Fruit fly (Drosophila melanogaster) whole organism, adult: Measurements from ENCODE around the gene Hmbs.

Experiments
- CG11617 ChIP-seq: fragments of 200-800 bp; sonication (Bioruptor generic); optimal IDR thresholded peaks from 2 replicates; lab custom pipeline; 2017; ENCODE audit warnings: mild to moderate bottlenecking, missing biosample characterization, missing genetic modification reagents, missing genetic modification characterization
- CG12768 ChIP-seq: fragments of 200-800 bp; sonication (Bioruptor generic); optimal IDR thresholded peaks from 2 replicates; lab custom pipeline; 2017; ENCODE audit warnings: missing biosample characterization, missing genetic modification characterization, mild to moderate bottlenecking, moderate library complexity, missing genetic modification reagents
- CG14711 ChIP-seq: fragments of 200-800 bp; sonication (Bioruptor generic); optimal IDR thresholded peaks from 2 replicates; lab custom pipeline; 2018; ENCODE audit warnings: missing biosample characterization, mild to moderate bottlenecking, missing genetic modification characterization, moderate library complexity
- CG1620 ChIP-seq: fragments of 200-800 bp; sonication (Bioruptor generic); optimal IDR thresholded peaks from 2 replicates; lab custom pipeline; 2016; ENCODE audit warnings: missing biosample characterization, missing genetic modification characterization
- CG33017 ChIP-seq: fragments of 200-800 bp; sonication (Bioruptor generic); optimal IDR thresholded peaks from 2 replicates; lab custom pipeline; 2018; ENCODE audit warnings: missing biosample characterization, mild to moderate bottlenecking, missing genetic modification characterization, moderate library complexity
- CG5204 ChIP-seq: fragments of 200-800 bp; sonication (Bioruptor generic); optimal IDR thresholded peaks from 2 replicates; lab custom pipeline; 2016; ENCODE audit warnings: missing biosample characterization, missing genetic modification characterization
- CG7045 ChIP-seq: fragments of 200-800 bp; sonication (Bioruptor generic); optimal IDR thresholded peaks from 2 replicates; lab custom pipeline; 2017; ENCODE audit warnings: missing biosample characterization, mild to moderate bottlenecking, missing genetic modification characterization
- CG7101 ChIP-seq: fragments of 200-800 bp; sonication (Bioruptor generic); optimal IDR thresholded peaks from 2 replicates; lab custom pipeline; 2018; ENCODE audit warnings: missing biosample characterization, mild to moderate bottlenecking, missing genetic modification characterization, moderate library complexity
- Clk ChIP-seq: fragments of 200-800 bp; sonication (Bioruptor generic); optimal IDR thresholded peaks from 2 replicates; lab custom pipeline; 2017; ENCODE audit warnings: missing biosample characterization, missing genetic modification characterization
- Crg-1 ChIP-seq: fragments of 200-800 bp; sonication (Bioruptor generic); optimal IDR thresholded peaks from 2 replicates; lab custom pipeline; 2016; ENCODE audit warnings: missing biosample characterization, missing genetic modification characterization
- Hr96 ChIP-seq: fragments of 200-800 bp; sonication (Bioruptor generic); optimal IDR thresholded peaks from 2 replicates; lab custom pipeline; 2016; ENCODE audit warnings: missing biosample characterization, missing genetic modification characterization
- Mnt ChIP-seq: fragments of 200-800 bp; sonication (Bioruptor generic); optimal IDR thresholded peaks from 2 replicates; lab custom pipeline; 2016; ENCODE audit warnings: missing biosample characterization, mild to moderate bottlenecking, missing genetic modification characterization
- bab1 ChIP-seq: fragments of 200-800 bp; sonication (Bioruptor generic); optimal IDR thresholded peaks from 3 replicates; lab custom pipeline; 2019; ENCODE audit warnings: missing biosample characterization, mild to moderate bottlenecking, missing genetic modification characterization, moderate library complexity
- cic ChIP-seq: fragments of 200-800 bp; sonication (Bioruptor generic); optimal IDR thresholded peaks from 2 replicates; lab custom pipeline; 2017; ENCODE audit warnings: missing biosample characterization, mild to moderate bottlenecking, missing genetic modification characterization, moderate library complexity
- cnc ChIP-seq, 2 experiments: fragments of >200 bp; optimal IDR thresholded peaks; 2 replicates each; lab custom pipeline; 2017
- kay ChIP-seq: fragments of 200-800 bp; sonication (Bioruptor generic); peaks from one replicate; lab custom pipeline; 2016; ENCODE audit warnings: missing biosample characterization, missing genetic modification characterization, borderline replicate concordance
- ovo ChIP-seq: fragments of 200-800 bp; sonication (Bioruptor generic); optimal IDR thresholded peaks from 2 replicates; lab custom pipeline; 2016; ENCODE audit warnings: missing biosample characterization, missing genetic modification characterization
- pad ChIP-seq: fragments of 200-800 bp; sonication (Bioruptor generic); optimal IDR thresholded peaks from 3 replicates; lab custom pipeline; 2017; ENCODE audit warnings: missing biosample characterization, missing genetic modification characterization, mild to moderate bottlenecking, moderate library complexity, missing genetic modification reagents
- tj ChIP-seq: fragments of 200-800 bp; sonication (Bioruptor generic); optimal IDR thresholded peaks from 3 replicates; lab custom pipeline; 2017; ENCODE audit warnings: missing biosample characterization, mild to moderate bottlenecking, missing genetic modification characterization, moderate library complexity
- toe ChIP-seq: fragments of 200-800 bp; sonication (Bioruptor generic); optimal IDR thresholded peaks from 2 replicates; lab custom pipeline; 2016; ENCODE audit warnings: missing biosample characterization, missing genetic modification characterization

Hmbs gene

DNA sequence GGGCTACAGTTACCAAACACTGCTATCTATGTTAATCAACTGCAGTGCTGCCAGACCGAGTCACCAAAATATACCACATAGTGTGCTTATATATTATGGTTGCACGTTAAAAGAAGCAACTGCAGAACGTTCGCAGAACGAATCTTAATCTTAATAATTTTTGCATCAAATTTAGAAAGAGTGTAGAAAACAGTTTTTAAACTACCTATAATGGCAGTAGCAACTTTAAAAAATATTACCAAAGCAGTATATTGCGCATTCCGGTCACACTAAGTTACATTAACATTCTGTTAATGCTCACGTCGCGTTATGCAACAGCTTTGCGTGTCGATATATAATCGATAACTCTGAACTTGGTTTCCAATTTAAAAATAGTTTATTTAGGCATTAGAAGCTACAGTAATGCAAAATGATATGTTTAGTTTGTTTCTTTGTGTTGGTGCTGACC is 7.5 kb downstream of the Hmbs start, which contains the start of gene indra:
Gene indra (minus strand): TSS at position 271 of the 448 bp plus-strand sequence.
- TF ChIP-seq Mnt (GFP tag; lab: Kevin White, UChicago): peak; percentile 94
- TF ChIP-seq CG11617 (GFP tag; lab: Kevin White, UChicago): peak; percentile 74
- peak; percentile 60 for TF ChIP-seq CG12768 (GFP tag; lab: Kevin White, UChicago)
- peak; percentile 26 for TF ChIP-seq CG1620
- no peak for TF ChIP-seq Hr96 (GFP tag; lab: Kevin White, UChicago)
- no peak for TF ChIP-seq cnc (optimal IDR thresholded peaks at IDR 0.05; lab: Kevin White, UChicago)
- TF ChIP-seq toe (GFP tag; lab: Kevin White, UChicago): no peak
- peak; percentile 38 for TF ChIP-seq pad (GFP tag; lab: Kevin White, UChicago)
- peak; percentile 12 for TF ChIP-seq bab1 (GFP tag; lab: Kevin White, UChicago)
- TF ChIP-seq CG33017 (tag; lab: Kevin White, UChicago): peak; percentile 28
- TF ChIP-seq cic: no peak
- peak; percentile 64 for TF ChIP-seq Crg-1 (GFP tag; lab: Kevin White, UChicago)
- TF ChIP-seq kay (GFP tag; lab: Kevin White, UChicago): no peak
- peak; percentile 26 for TF ChIP-seq tj (GFP tag; lab: Kevin White, UChicago)
- TF ChIP-seq Clk: peak; percentile 31
- peak; percentile 64 for TF ChIP-seq ovo (GFP tag; lab: Kevin White, UChicago)
- peak; percentile 59 for TF ChIP-seq CG7045 (GFP tag; lab: Kevin White, UChicago)
- peak; percentile 64 for TF ChIP-seq CG7101 (tag; lab: Kevin White, UChicago)
- TF ChIP-seq CG14711 (tag; lab: Kevin White, UChicago): peak; percentile 63
- TF ChIP-seq CG5204 (GFP tag; lab: Kevin White, UChicago): no peak

DNA sequence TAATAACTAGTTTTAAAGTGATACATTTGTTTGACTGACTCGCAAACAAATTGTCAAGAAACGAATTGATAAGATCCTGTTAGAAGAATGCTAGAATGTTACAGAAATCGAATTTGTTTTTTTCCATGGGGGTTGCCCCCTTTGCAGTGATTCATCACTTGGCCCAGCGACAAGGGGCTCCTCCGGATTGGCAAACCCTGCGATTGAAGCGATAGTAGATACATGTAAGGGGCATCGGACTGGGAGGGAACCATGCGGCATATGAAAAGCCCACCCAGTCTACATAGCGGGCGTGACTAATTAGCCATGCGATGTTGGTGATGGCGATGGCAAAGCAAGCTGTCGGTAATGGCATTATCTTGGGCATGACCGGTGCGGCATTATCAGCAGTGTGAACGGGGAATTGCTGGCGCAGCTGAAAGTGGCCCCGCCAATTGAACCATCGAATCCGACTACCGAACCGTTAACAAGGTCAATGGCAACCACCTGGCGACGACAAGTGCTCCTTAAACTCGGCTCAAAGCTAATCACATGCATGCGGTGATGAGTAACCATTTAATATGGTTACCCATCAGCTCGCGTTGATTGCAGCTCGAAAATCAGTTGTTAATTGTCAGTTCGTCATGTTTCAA is 12.4 kb downstream of the Hmbs start:
- TF ChIP-seq CG7045 (GFP tag; lab: Kevin White, UChicago) (no peak), toe (GFP tag; lab: Kevin White, UChicago) (no peak), tj (GFP tag; lab: Kevin White, UChicago) (peak; percentile 86)

DNA sequence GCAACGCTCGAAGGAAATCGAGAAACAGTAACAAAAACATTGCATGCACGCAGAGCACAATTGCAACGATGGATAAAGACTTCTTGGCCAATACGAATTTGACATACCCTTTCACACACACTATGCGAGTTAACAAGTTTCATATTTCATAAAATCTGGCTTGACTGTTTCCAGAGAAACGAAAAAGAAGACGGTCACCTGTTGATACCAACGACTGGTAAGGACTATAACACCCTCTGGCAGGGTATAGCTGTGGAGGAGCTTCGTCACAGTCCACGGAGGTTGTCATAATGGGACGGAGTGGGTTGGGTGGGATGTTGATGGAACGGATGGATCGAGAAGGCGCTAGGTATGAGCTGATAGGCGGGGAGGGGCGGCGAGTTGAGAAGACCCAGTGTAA is 13.6 kb downstream of the Hmbs start:
- no peak for TF ChIP-seq Clk
- no peak for TF ChIP-seq tj (GFP tag; lab: Kevin White, UChicago)
- no peak for TF ChIP-seq CG5204 (GFP tag; lab: Kevin White, UChicago)
- no peak for TF ChIP-seq CG7045 (GFP tag; lab: Kevin White, UChicago)
- no peak for TF ChIP-seq cnc (optimal IDR thresholded peaks at IDR 0.05; lab: Kevin White, UChicago)
- TF ChIP-seq bab1 (GFP tag; lab: Kevin White, UChicago): no peak
- no peak for TF ChIP-seq ovo (GFP tag; lab: Kevin White, UChicago)
- TF ChIP-seq CG12768 (GFP tag; lab: Kevin White, UChicago): no peak
- no peak for TF ChIP-seq cic
- no peak for TF ChIP-seq kay (GFP tag; lab: Kevin White, UChicago)

DNA sequence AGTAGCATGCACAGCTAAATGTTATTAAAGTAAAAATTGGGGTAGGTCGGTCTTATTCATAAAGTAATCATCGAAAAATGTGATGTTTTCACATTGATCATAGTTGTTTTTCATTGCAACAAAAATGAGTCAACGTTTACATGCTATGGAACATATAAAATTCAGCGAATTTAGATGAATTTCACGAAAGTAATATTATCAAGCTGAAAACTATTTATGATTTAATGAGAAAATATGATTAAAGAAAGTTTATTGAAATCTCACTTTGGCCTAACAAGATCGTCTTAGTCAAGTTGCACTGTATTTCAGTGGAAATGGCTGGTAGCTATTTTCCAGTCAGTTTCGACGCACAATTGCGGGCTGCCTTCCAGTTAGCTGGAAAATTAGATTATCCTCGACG is 14.2 kb downstream of the Hmbs start:
- TF ChIP-seq Hr96 (GFP tag; lab: Kevin White, UChicago): no peak
- no peak for TF ChIP-seq bab1 (GFP tag; lab: Kevin White, UChicago)
- no peak for TF ChIP-seq CG14711 (tag; lab: Kevin White, UChicago)
- TF ChIP-seq Mnt (GFP tag; lab: Kevin White, UChicago): no peak
- TF ChIP-seq Crg-1 (GFP tag; lab: Kevin White, UChicago): no peak
- TF ChIP-seq CG33017 (tag; lab: Kevin White, UChicago): no peak
- no peak for TF ChIP-seq CG1620
- TF ChIP-seq CG5204 (GFP tag; lab: Kevin White, UChicago): no peak
- no peak for TF ChIP-seq CG7045 (GFP tag; lab: Kevin White, UChicago)
- TF ChIP-seq cnc (optimal IDR thresholded peaks at IDR 0.05; lab: Kevin White, UChicago): no peak
- TF ChIP-seq ovo (GFP tag; lab: Kevin White, UChicago): no peak

DNA sequence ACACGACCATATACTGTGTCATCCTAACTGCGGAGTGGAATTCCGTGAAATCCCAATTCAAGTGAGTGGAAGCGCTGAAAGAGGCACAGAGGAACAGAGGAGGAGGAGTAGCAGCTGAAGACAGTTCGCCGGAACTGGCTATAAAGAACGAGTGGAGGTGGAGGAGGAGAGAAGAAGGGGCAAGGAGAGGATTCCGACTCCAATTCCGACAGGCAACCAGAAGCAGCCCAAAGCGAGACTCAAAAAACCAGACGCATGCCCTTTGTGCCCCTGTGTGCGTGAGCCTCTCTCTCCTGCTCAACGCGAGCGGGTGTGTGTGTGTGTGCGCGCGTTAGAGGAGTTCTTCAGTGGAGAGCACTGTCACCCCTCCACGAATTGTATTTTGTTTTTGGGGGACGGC is 14.7 kb downstream of the Hmbs start:
- peak; percentile 83 for TF ChIP-seq pad (GFP tag; lab: Kevin White, UChicago)
- TF ChIP-seq Hr96 (GFP tag; lab: Kevin White, UChicago): no peak

DNA sequence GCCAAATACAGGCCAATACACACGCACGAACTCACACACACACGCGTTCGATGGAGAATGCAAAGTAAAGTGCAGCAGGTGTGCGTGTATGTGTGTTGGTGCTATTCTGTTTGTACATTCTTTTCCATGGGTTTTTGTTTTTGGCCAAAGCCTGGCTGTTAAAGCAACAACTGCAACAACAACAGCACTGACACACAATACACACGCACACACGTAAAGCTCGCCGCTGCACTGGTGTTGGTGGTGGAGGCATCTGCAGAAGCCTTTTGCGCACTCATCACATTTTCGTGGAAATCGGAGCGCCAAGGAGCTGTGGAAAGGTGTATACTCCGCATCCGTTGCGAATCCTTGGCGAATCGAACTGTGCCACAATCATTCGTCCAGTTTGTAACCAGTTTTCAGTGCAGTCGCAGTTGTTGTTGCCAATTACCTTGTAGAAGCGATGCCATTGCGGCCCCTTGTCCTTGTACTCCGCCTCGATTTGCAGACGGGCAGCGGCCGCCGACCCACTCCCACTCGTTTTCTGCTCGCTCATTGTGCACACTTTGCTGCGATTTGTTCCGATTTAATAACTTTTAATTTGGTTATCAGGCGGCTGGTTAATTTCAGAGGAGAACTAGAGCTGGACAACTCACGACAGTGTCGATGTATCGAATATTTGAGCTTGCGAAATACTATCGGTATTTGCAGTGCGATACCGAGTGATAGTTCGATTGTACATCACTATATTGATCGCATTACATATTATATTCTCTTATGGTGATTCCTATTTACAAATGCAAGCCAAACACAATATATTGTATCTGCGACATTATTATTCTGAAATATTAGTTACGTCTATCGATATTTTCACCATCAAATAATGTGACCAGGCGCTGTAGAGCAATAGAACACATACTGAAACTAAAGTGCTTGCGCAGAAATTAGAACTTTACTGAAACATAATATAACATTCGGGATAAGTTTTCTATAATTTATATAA is 15.5 kb downstream of the Hmbs start:
- TF ChIP-seq cnc (optimal IDR thresholded peaks at IDR 0.05; lab: Kevin White, UChicago) (no peak), CG5204 (GFP tag; lab: Kevin White, UChicago) (no peak), CG1620 (peak; percentile 64), bab1 (GFP tag; lab: Kevin White, UChicago) (peak; percentile 53), Hr96 (GFP tag; lab: Kevin White, UChicago) (no peak), Clk (peak; percentile 33), tj (GFP tag; lab: Kevin White, UChicago) (peak; percentile 81), pad (GFP tag; lab: Kevin White, UChicago) (peak; percentile 77), kay (GFP tag; lab: Kevin White, UChicago) (no peak), CG7101 (tag; lab: Kevin White, UChicago) (peak; percentile 43), CG12768 (GFP tag; lab: Kevin White, UChicago) (no peak), ovo (GFP tag; lab: Kevin White, UChicago) (peak; percentile 39), CG7045 (GFP tag; lab: Kevin White, UChicago) (peak; percentile 8), CG11617 (GFP tag; lab: Kevin White, UChicago) (peak; percentile 35), toe (GFP tag; lab: Kevin White, UChicago) (peak; percentile 74), cic (no peak), CG14711 (tag; lab: Kevin White, UChicago) (peak; percentile 41), Crg-1 (GFP tag; lab: Kevin White, UChicago) (no peak), CG33017 (tag; lab: Kevin White, UChicago) (no peak), Mnt (GFP tag; lab: Kevin White, UChicago) (no peak)
